Fruit fly (Drosophila melanogaster) whole organism, embryonic: ENCODE measurements around the gene CG10996.

Experiments
- Blimp-1 ChIP-seq: fragments of 200-800 bp; sonication (Bioruptor generic); optimal IDR thresholded peaks from 3 replicates; lab custom pipeline; 2018; ENCODE audit warnings: missing biosample characterization, missing genetic modification characterization, mild to moderate bottlenecking, moderate library complexity, missing genetic modification reagents
- CG1024 ChIP-seq: fragments of 200-800 bp; sonication (Bioruptor generic); IDR thresholded peaks from 2 replicates; pipeline ENCODE4 v1.3.6; 2022; ENCODE audit warnings: missing biosample characterization, missing genetic modification characterization
- CG10431 ChIP-seq: fragments of 200-800 bp; sonication (Bioruptor generic); optimal IDR thresholded peaks from 3 replicates; lab custom pipeline; 2018; ENCODE audit warnings: missing biosample characterization, mild to moderate bottlenecking, missing genetic modification characterization
- CG11456 ChIP-seq: fragments of 200-800 bp; sonication (Bioruptor generic); IDR thresholded peaks from 3 replicates; pipeline ENCODE4 v1.3.6; 2022; ENCODE audit warnings: missing biosample characterization, missing genetic modification characterization
- CG12299 ChIP-seq: fragments of 200-800 bp; sonication (Bioruptor generic); optimal IDR thresholded peaks from 2 replicates; lab custom pipeline; 2018; ENCODE audit warnings: missing biosample characterization, mild to moderate bottlenecking, missing genetic modification characterization
- CG12744 ChIP-seq: fragments of 200-800 bp; sonication (Bioruptor generic); optimal IDR thresholded peaks from 2 replicates; lab custom pipeline; 2016; ENCODE audit warnings: missing biosample characterization, missing genetic modification characterization
- CG14014 ChIP-seq: fragments of 200-800 bp; sonication (Bioruptor generic); IDR thresholded peaks from 2 replicates; pipeline ENCODE4 v1.3.6; 2022; ENCODE audit warnings: missing biosample characterization, missing genetic modification characterization
- CG14710 ChIP-seq: fragments of 200-800 bp; sonication (Bioruptor generic); optimal IDR thresholded peaks from 3 replicates; lab custom pipeline; 2019; ENCODE audit warnings: missing biosample characterization, mild to moderate bottlenecking, missing genetic modification characterization, moderate library complexity
- CG17612 ChIP-seq: fragments of 200-800 bp; sonication (Bioruptor generic); IDR thresholded peaks from 2 replicates; pipeline ENCODE4 v1.3.6; 2022; ENCODE audit warnings: missing biosample characterization, missing genetic modification characterization
- CG17829 ChIP-seq: fragments of 200-800 bp; optimal IDR thresholded peaks from 2 replicates; lab custom pipeline; 2019; ENCODE audit warnings: missing biosample characterization, mild to moderate bottlenecking, missing genetic modification characterization, moderate library complexity
- CG1832 ChIP-seq: fragments of 200-800 bp; sonication (Bioruptor generic); optimal IDR thresholded peaks from 2 replicates; lab custom pipeline; 2017; ENCODE audit warnings: missing biosample characterization, mild to moderate bottlenecking, missing genetic modification characterization, inconsistent platforms
- CG18599 ChIP-seq: fragments of 200-800 bp; sonication (Bioruptor generic); optimal IDR thresholded peaks from 3 replicates; lab custom pipeline; 2017; ENCODE audit warnings: missing biosample characterization, missing genetic modification characterization, mild to moderate bottlenecking, moderate library complexity, missing genetic modification reagents
- CG2199 ChIP-seq: fragments of 200-800 bp; sonication (Bioruptor generic); IDR thresholded peaks from 3 replicates; pipeline ENCODE4 v1.3.6; 2022; ENCODE audit warnings: missing biosample characterization, missing genetic modification characterization
- CG2875 ChIP-seq: fragments of 200-800 bp; sonication (Bioruptor generic); optimal IDR thresholded peaks from 2 replicates; lab custom pipeline; 2017; ENCODE audit warnings: missing biosample characterization, mild to moderate bottlenecking, missing genetic modification characterization, missing genetic modification reagents
- CG31365 ChIP-seq: fragments of 200-800 bp; sonication (Bioruptor generic); optimal IDR thresholded peaks from 2 replicates; lab custom pipeline; 2018; ENCODE audit warnings: missing biosample characterization, mild to moderate bottlenecking, missing genetic modification characterization
- CG31388 ChIP-seq: fragments of 200-800 bp; sonication (Bioruptor generic); optimal IDR thresholded peaks from 2 replicates; lab custom pipeline; 2016; ENCODE audit warnings: missing biosample characterization, missing genetic modification characterization
- CG3847 ChIP-seq: fragments of 200-800 bp; sonication (Bioruptor generic); IDR thresholded peaks from 2 replicates; pipeline ENCODE4 v1.3.6; 2022; ENCODE audit warnings: missing biosample characterization, missing genetic modification characterization
- CG4360 ChIP-seq: fragments of 200-800 bp; sonication (Bioruptor generic); IDR thresholded peaks from 2 replicates; pipeline ENCODE4 v1.3.6; 2022; ENCODE audit warnings: missing biosample characterization, missing genetic modification characterization
- CG43689 ChIP-seq: fragments of 200-800 bp; sonication (Bioruptor generic); IDR thresholded peaks from 2 replicates; pipeline ENCODE4 v1.3.6; 2022; ENCODE audit warnings: missing biosample characterization, missing genetic modification characterization
- CG4854 ChIP-seq: fragments of 200-800 bp; sonication (Bioruptor generic); optimal IDR thresholded peaks from 2 replicates; lab custom pipeline; 2016; ENCODE audit warnings: missing biosample characterization, missing genetic modification characterization, inconsistent platforms
- CG7271 ChIP-seq: fragments of 200-800 bp; sonication (Bioruptor generic); optimal IDR thresholded peaks from 2 replicates; lab custom pipeline; 2018; ENCODE audit warnings: missing biosample characterization, mild to moderate bottlenecking, missing genetic modification characterization, moderate library complexity
- CG7357 ChIP-seq: fragments of 200-800 bp; sonication (Bioruptor generic); IDR thresholded peaks from 3 replicates; pipeline ENCODE4 v1.3.6; 2022; ENCODE audit warnings: missing biosample characterization, missing genetic modification characterization
- Camta ChIP-seq: fragments of 200-800 bp; sonication (Bioruptor generic); optimal IDR thresholded peaks from 2 replicates; lab custom pipeline; 2016; ENCODE audit warnings: missing biosample characterization, missing genetic modification characterization
- CrebB ChIP-seq: fragments of 200-800 bp; sonication (Bioruptor generic); optimal IDR thresholded peaks from 3 replicates; lab custom pipeline; 2018; ENCODE audit warnings: missing biosample characterization, mild to moderate bottlenecking, missing genetic modification characterization
- Dad ChIP-seq: fragments of 200-800 bp; sonication (Bioruptor generic); optimal IDR thresholded peaks from 3 replicates; lab custom pipeline; 2016; ENCODE audit warnings: missing biosample characterization, missing genetic modification characterization
- HLH3B ChIP-seq: fragments of 200-800 bp; sonication (Bioruptor generic); IDR thresholded peaks from 2 replicates; pipeline ENCODE4 v1.3.6; 2022; ENCODE audit warnings: missing biosample characterization, missing genetic modification characterization
- Hr78 ChIP-seq, 2 experiments: fragments of 200-800 bp in 1 of 2; fragments of >200 bp in 1 of 2; sonication (Bioruptor generic) in 1 of 2; optimal IDR thresholded peaks; 2 replicates each; lab custom pipeline; 2017 to 2019; ENCODE audit warnings: missing biosample characterization in 2 of 2, missing genetic modification characterization in 2 of 2, mild to moderate bottlenecking in 1 of 2, moderate library complexity in 1 of 2
- Lim3 ChIP-seq: fragments of 200-800 bp; sonication (Bioruptor generic); IDR thresholded peaks from 2 replicates; pipeline ENCODE4 v1.3.6; 2022; ENCODE audit warnings: missing biosample characterization, missing genetic modification characterization
- Myb ChIP-seq: fragments of 200-800 bp; sonication (Bioruptor generic); optimal IDR thresholded peaks from 2 replicates; lab custom pipeline; 2016; ENCODE audit warnings: missing biosample characterization, missing genetic modification characterization
- Ptx1 ChIP-seq: fragments of 200-800 bp; sonication (Bioruptor generic); IDR thresholded peaks from 2 replicates; pipeline ENCODE4 v1.3.6; 2022; ENCODE audit warnings: missing biosample characterization, missing genetic modification characterization
- Sox100B ChIP-seq: fragments of 200-800 bp; sonication (Bioruptor generic); optimal IDR thresholded peaks from 3 replicates; lab custom pipeline; 2018; ENCODE audit warnings: missing biosample characterization, mild to moderate bottlenecking, missing genetic modification characterization
- TFAM ChIP-seq: fragments of 200-800 bp; sonication (Bioruptor generic); optimal IDR thresholded peaks from 2 replicates; lab custom pipeline; 2017; ENCODE audit warnings: missing biosample characterization, missing genetic modification characterization, inconsistent platforms
- Taf1 ChIP-seq: fragments of 200-800 bp; sonication (Bioruptor generic); IDR thresholded peaks from 2 replicates; pipeline ENCODE4 v1.3.6; 2022; ENCODE audit warnings: missing biosample characterization, missing genetic modification characterization
- aop ChIP-seq: fragments of 200-800 bp; sonication (Bioruptor generic); IDR thresholded peaks from 2 replicates; pipeline ENCODE4 v1.3.6; 2022; ENCODE audit warnings: missing biosample characterization, missing genetic modification characterization
- az2 ChIP-seq: fragments of 200-800 bp; sonication (Bioruptor generic); optimal IDR thresholded peaks from 3 replicates; lab custom pipeline; 2016; ENCODE audit warnings: missing biosample characterization, missing genetic modification characterization
- cad ChIP-seq: fragments of >200 bp; optimal IDR thresholded peaks from 2 replicates; lab custom pipeline; 2017; ENCODE audit warnings: missing biosample characterization, missing genetic modification characterization
- ci ChIP-seq: fragments of 200-800 bp; sonication (Bioruptor generic); IDR thresholded peaks from 3 replicates; pipeline ENCODE4 v1.3.6; 2022; ENCODE audit warnings: missing biosample characterization, missing genetic modification characterization
- ems ChIP-seq: fragments of 200-800 bp; sonication (Bioruptor generic); optimal IDR thresholded peaks from 3 replicates; lab custom pipeline; 2016; ENCODE audit warnings: missing biosample characterization, missing genetic modification characterization
- fd102C ChIP-seq: fragments of 200-800 bp; sonication (Bioruptor generic); optimal IDR thresholded peaks from 2 replicates; lab custom pipeline; 2018; ENCODE audit warnings: missing biosample characterization, mild to moderate bottlenecking, missing genetic modification characterization, moderate library complexity
- inv ChIP-seq: fragments of 200-800 bp; sonication (Bioruptor generic); IDR thresholded peaks from 2 replicates; pipeline ENCODE4 v1.3.6; 2022; ENCODE audit warnings: missing biosample characterization, missing genetic modification characterization; ENCODE audit not compliant: partially characterized antibody
- lilli ChIP-seq: fragments of 200-800 bp; sonication (Bioruptor generic); optimal IDR thresholded peaks from 3 replicates; lab custom pipeline; 2016; ENCODE audit warnings: missing biosample characterization, missing genetic modification characterization
- pnt ChIP-seq: fragments of 200-800 bp; sonication (Bioruptor generic); optimal IDR thresholded peaks from 3 replicates; lab custom pipeline; 2016; ENCODE audit warnings: missing biosample characterization, missing genetic modification characterization
- sc ChIP-seq, 3 experiments: fragments of >200 bp in 2 of 3; fragments of 200-800 bp in 1 of 3; sonication (Bioruptor generic) in 1 of 3; optimal IDR thresholded peaks; 2 replicates in 2 of 3; 3 replicates in 1 of 3; lab custom pipeline; 2017; ENCODE audit warnings: mild to moderate bottlenecking in 1 of 3, missing biosample characterization in 1 of 3, missing genetic modification characterization in 1 of 3, missing genetic modification reagents in 1 of 3
- sd ChIP-seq: fragments of 200-800 bp; sonication (Bioruptor generic); optimal IDR thresholded peaks from 3 replicates; lab custom pipeline; 2018; ENCODE audit warnings: missing biosample characterization, mild to moderate bottlenecking, missing genetic modification characterization, moderate library complexity
- sisA ChIP-seq: fragments of 200-800 bp; sonication (Bioruptor generic); IDR thresholded peaks from 2 replicates; pipeline ENCODE4 v1.3.6; 2022; ENCODE audit warnings: missing biosample characterization, missing genetic modification characterization
- tna ChIP-seq: fragments of 200-800 bp; sonication (Bioruptor generic); IDR thresholded peaks from 2 replicates; pipeline ENCODE4 v1.3.6; 2022; ENCODE audit warnings: missing biosample characterization, missing genetic modification characterization; ENCODE audit not compliant: partially characterized antibody
- unc-4 ChIP-seq: fragments of 200-800 bp; sonication (Bioruptor generic); IDR thresholded peaks from 2 replicates; pipeline ENCODE4 v1.3.6; 2022; ENCODE audit warnings: missing biosample characterization, missing genetic modification characterization; ENCODE audit not compliant: partially characterized antibody
- usp ChIP-seq: fragments of >200 bp; optimal IDR thresholded peaks from 2 replicates; lab custom pipeline; 2017; ENCODE audit warnings: missing biosample characterization, missing genetic modification characterization
- zen2 ChIP-seq: fragments of 200-800 bp; sonication (Bioruptor generic); IDR thresholded peaks from 3 replicates; pipeline ENCODE4 v1.3.6; 2022; ENCODE audit warnings: missing biosample characterization, missing genetic modification characterization; ENCODE audit not compliant: partially characterized antibody
- zfh2 ChIP-seq: fragments of 200-800 bp; sonication (Bioruptor generic); optimal IDR thresholded peaks from 2 replicates; lab custom pipeline; 2016; ENCODE audit warnings: missing biosample characterization, missing genetic modification characterization

Gene CG10996

DNA sequence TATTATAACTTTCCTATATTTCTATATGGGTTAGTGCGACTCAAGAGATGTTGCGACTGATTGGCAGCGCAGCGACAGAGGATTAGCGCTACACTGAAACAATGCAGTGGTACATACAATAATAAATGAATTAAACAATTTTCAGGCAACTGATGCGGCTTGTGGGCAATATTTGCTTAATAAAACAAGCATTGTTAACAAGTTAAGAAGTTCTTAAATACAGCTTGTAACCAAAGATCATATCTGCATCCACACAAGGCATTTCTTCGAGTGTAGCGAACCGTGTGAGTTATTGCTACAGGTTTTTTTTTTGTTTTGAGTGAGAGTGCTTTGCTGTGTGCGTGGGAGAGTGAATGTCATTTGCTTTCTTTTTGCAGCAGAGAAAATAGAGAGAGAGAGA lies 41.5 kb upstream of the CG10996 start (continued):
- 0 out of 2 replicates have a peak, but pooled peaks have one; percentile 32 for TF ChIP-seq Taf1 (GFP tag; lab: Robert Waterston, UW)
- TF ChIP-seq CG18599 (GFP tag; lab: Kevin White, UChicago), result peak; percentile 70
- TF ChIP-seq ci (GFP tag; lab: Robert Waterston, UW), result peak; percentile 88
- TF ChIP-seq CG12299, result no peak
- no peak for TF ChIP-seq inv (GFP tag; lab: Robert Waterston, UW)
- TF ChIP-seq CG10431 (GFP tag; lab: Kevin White, UChicago), result no peak
- peak; percentile 38; the same call in 1 of the 2 replicates for TF ChIP-seq CG43689 (GFP tag; lab: Robert Waterston, UW)
- TF ChIP-seq az2 (GFP tag; lab: Kevin White, UChicago), result peak; percentile 77
- TF ChIP-seq CG14014 (GFP tag; lab: Robert Waterston, UW), result peak; percentile 67; the same call in 1 of the 2 replicates
- peak; percentile 76 for TF ChIP-seq lilli
- TF ChIP-seq cad (GFP tag; lab: Kevin White, UChicago), result no peak
- TF ChIP-seq Lim3, result peak; percentile 31; the same call in 1 of the 2 replicates
- TF ChIP-seq Camta, result peak; percentile 65
- TF ChIP-seq Hr78 (GFP tag; optimal IDR thresholded peaks at IDR 0.05; lab: Kevin White, UChicago), result no peak
- TF ChIP-seq CG1024 (GFP tag; lab: Robert Waterston, UW), result peak; percentile 62
- peak; percentile 55; the same call in 1 of the 2 replicates for TF ChIP-seq CG3847 (GFP tag; lab: Robert Waterston, UW)
- TF ChIP-seq sd (tag; lab: Kevin White, UChicago), result peak; percentile 9
- TF ChIP-seq Blimp-1, result peak; percentile 72
- TF ChIP-seq Dad (GFP tag; lab: Kevin White, UChicago), result peak; percentile 48
- peak; percentile 72 for TF ChIP-seq sisA
- peak; percentile 68 for TF ChIP-seq HLH3B
- peak; percentile 63 for TF ChIP-seq Sox100B (GFP tag; lab: Kevin White, UChicago)
- TF ChIP-seq unc-4 (GFP tag; lab: Robert Waterston, UW), result no peak
- TF ChIP-seq CG1832 (GFP tag; lab: Kevin White, UChicago), result no peak
- TF ChIP-seq zen2 (GFP tag; lab: Robert Waterston, UW), result no peak
- TF ChIP-seq CG4360, result no peak
- TF ChIP-seq CG7357 (GFP tag; lab: Robert Waterston, UW), result peak; percentile 59; the same call in 2 of the 3 replicates
- TF ChIP-seq CG11456 (GFP tag; lab: Robert Waterston, UW), result peak; percentile 54; the same call in 1 of the 3 replicates
- TF ChIP-seq ems (GFP tag; lab: Kevin White, UChicago), result peak; percentile 73
- TF ChIP-seq aop (GFP tag; lab: Robert Waterston, UW), result peak; percentile 24; the same call in 1 of the 2 replicates
- no peak for TF ChIP-seq CG2199
- peak; percentile 84 for TF ChIP-seq Ptx1 (GFP tag; lab: Robert Waterston, UW)
- TF ChIP-seq CG12744 (GFP tag; lab: Kevin White, UChicago), result peak; percentile 71
- no peak for TF ChIP-seq sc (optimal IDR thresholded peaks at IDR 0.05; lab: Kevin White, UChicago)
- TF ChIP-seq sc (GFP tag; optimal IDR thresholded peaks at IDR 0.05; lab: Kevin White, UChicago), result peak; percentile 59
- peak; percentile 60 for TF ChIP-seq CG2875
- peak; percentile 59 for TF ChIP-seq Myb (GFP tag; lab: Kevin White, UChicago)
- peak; percentile 41 for TF ChIP-seq CG14710 (tag; lab: Kevin White, UChicago)
- peak; percentile 59 for TF ChIP-seq pnt (GFP tag; lab: Kevin White, UChicago)
- peak; percentile 65 for TF ChIP-seq CG4854
- peak; percentile 25 for TF ChIP-seq CrebB
- TF ChIP-seq zfh2 (GFP tag; lab: Kevin White, UChicago), result peak; percentile 82
- TF ChIP-seq TFAM (GFP tag; lab: Kevin White, UChicago), result peak; percentile 3
- peak; percentile 42 for TF ChIP-seq CG17829 (tag; lab: Kevin White, UChicago)
- no peak for TF ChIP-seq CG7271 (tag; lab: Kevin White, UChicago)
- TF ChIP-seq CG31365 (tag; lab: Kevin White, UChicago), result peak; percentile 24
- peak; percentile 23 for TF ChIP-seq CG31388 (GFP tag; lab: Kevin White, UChicago)
- TF ChIP-seq tna, result no peak
- no peak for TF ChIP-seq usp (GFP tag; lab: Kevin White, UChicago)
- peak; percentile 46 for TF ChIP-seq CG17612 (GFP tag; lab: Robert Waterston, UW)
- TF ChIP-seq fd102C (GFP tag; lab: Kevin White, UChicago), result no peak
